Fruit fly (Drosophila melanogaster) whole organism, adult: Measurements from ENCODE around the gene CG1910.

Experiments
- CG11617 ChIP-seq: fragments of 200-800 bp; sonication (Bioruptor generic); optimal IDR thresholded peaks from 2 replicates; lab custom pipeline; 2017; ENCODE audit warnings: mild to moderate bottlenecking, missing biosample characterization, missing genetic modification reagents, missing genetic modification characterization
- CG12768 ChIP-seq: fragments of 200-800 bp; sonication (Bioruptor generic); optimal IDR thresholded peaks from 2 replicates; lab custom pipeline; 2017; ENCODE audit warnings: missing biosample characterization, missing genetic modification characterization, mild to moderate bottlenecking, moderate library complexity, missing genetic modification reagents
- CG14711 ChIP-seq: fragments of 200-800 bp; sonication (Bioruptor generic); optimal IDR thresholded peaks from 2 replicates; lab custom pipeline; 2018; ENCODE audit warnings: missing biosample characterization, mild to moderate bottlenecking, missing genetic modification characterization, moderate library complexity
- CG1620 ChIP-seq: fragments of 200-800 bp; sonication (Bioruptor generic); optimal IDR thresholded peaks from 2 replicates; lab custom pipeline; 2016; ENCODE audit warnings: missing biosample characterization, missing genetic modification characterization
- CG33017 ChIP-seq: fragments of 200-800 bp; sonication (Bioruptor generic); optimal IDR thresholded peaks from 2 replicates; lab custom pipeline; 2018; ENCODE audit warnings: missing biosample characterization, mild to moderate bottlenecking, missing genetic modification characterization, moderate library complexity
- CG5204 ChIP-seq: fragments of 200-800 bp; sonication (Bioruptor generic); optimal IDR thresholded peaks from 2 replicates; lab custom pipeline; 2016; ENCODE audit warnings: missing biosample characterization, missing genetic modification characterization
- CG7045 ChIP-seq: fragments of 200-800 bp; sonication (Bioruptor generic); optimal IDR thresholded peaks from 2 replicates; lab custom pipeline; 2017; ENCODE audit warnings: missing biosample characterization, mild to moderate bottlenecking, missing genetic modification characterization
- CG7101 ChIP-seq: fragments of 200-800 bp; sonication (Bioruptor generic); optimal IDR thresholded peaks from 2 replicates; lab custom pipeline; 2018; ENCODE audit warnings: missing biosample characterization, mild to moderate bottlenecking, missing genetic modification characterization, moderate library complexity
- Clk ChIP-seq: fragments of 200-800 bp; sonication (Bioruptor generic); optimal IDR thresholded peaks from 2 replicates; lab custom pipeline; 2017; ENCODE audit warnings: missing biosample characterization, missing genetic modification characterization
- Crg-1 ChIP-seq: fragments of 200-800 bp; sonication (Bioruptor generic); optimal IDR thresholded peaks from 2 replicates; lab custom pipeline; 2016; ENCODE audit warnings: missing biosample characterization, missing genetic modification characterization
- Hr96 ChIP-seq: fragments of 200-800 bp; sonication (Bioruptor generic); optimal IDR thresholded peaks from 2 replicates; lab custom pipeline; 2016; ENCODE audit warnings: missing biosample characterization, missing genetic modification characterization
- Mnt ChIP-seq: fragments of 200-800 bp; sonication (Bioruptor generic); optimal IDR thresholded peaks from 2 replicates; lab custom pipeline; 2016; ENCODE audit warnings: missing biosample characterization, mild to moderate bottlenecking, missing genetic modification characterization
- bab1 ChIP-seq: fragments of 200-800 bp; sonication (Bioruptor generic); optimal IDR thresholded peaks from 3 replicates; lab custom pipeline; 2019; ENCODE audit warnings: missing biosample characterization, mild to moderate bottlenecking, missing genetic modification characterization, moderate library complexity
- cic ChIP-seq: fragments of 200-800 bp; sonication (Bioruptor generic); optimal IDR thresholded peaks from 2 replicates; lab custom pipeline; 2017; ENCODE audit warnings: missing biosample characterization, mild to moderate bottlenecking, missing genetic modification characterization, moderate library complexity
- cnc ChIP-seq, 2 experiments: fragments of >200 bp; optimal IDR thresholded peaks; 2 replicates each; lab custom pipeline; 2017
- kay ChIP-seq: fragments of 200-800 bp; sonication (Bioruptor generic); peaks from one replicate; lab custom pipeline; 2016; ENCODE audit warnings: missing biosample characterization, missing genetic modification characterization, borderline replicate concordance
- ovo ChIP-seq: fragments of 200-800 bp; sonication (Bioruptor generic); optimal IDR thresholded peaks from 2 replicates; lab custom pipeline; 2016; ENCODE audit warnings: missing biosample characterization, missing genetic modification characterization
- pad ChIP-seq: fragments of 200-800 bp; sonication (Bioruptor generic); optimal IDR thresholded peaks from 3 replicates; lab custom pipeline; 2017; ENCODE audit warnings: missing biosample characterization, missing genetic modification characterization, mild to moderate bottlenecking, moderate library complexity, missing genetic modification reagents
- tj ChIP-seq: fragments of 200-800 bp; sonication (Bioruptor generic); optimal IDR thresholded peaks from 3 replicates; lab custom pipeline; 2017; ENCODE audit warnings: missing biosample characterization, mild to moderate bottlenecking, missing genetic modification characterization, moderate library complexity
- toe ChIP-seq: fragments of 200-800 bp; sonication (Bioruptor generic); optimal IDR thresholded peaks from 2 replicates; lab custom pipeline; 2016; ENCODE audit warnings: missing biosample characterization, missing genetic modification characterization

The CG1910 gene

dm6 chr3R:31723206-31723933, 24.1 kb upstream of the CG1910 start:
- TF ChIP-seq CG7045 (GFP tag; lab: Kevin White, UChicago) (no peak), CG1620 (GFP tag; lab: Kevin White, UChicago) (no peak), toe (GFP tag; lab: Kevin White, UChicago) (peak; percentile 39), ovo (GFP tag; lab: Kevin White, UChicago) (peak; percentile 7), pad (GFP tag; lab: Kevin White, UChicago) (peak; percentile 27)

DNA sequence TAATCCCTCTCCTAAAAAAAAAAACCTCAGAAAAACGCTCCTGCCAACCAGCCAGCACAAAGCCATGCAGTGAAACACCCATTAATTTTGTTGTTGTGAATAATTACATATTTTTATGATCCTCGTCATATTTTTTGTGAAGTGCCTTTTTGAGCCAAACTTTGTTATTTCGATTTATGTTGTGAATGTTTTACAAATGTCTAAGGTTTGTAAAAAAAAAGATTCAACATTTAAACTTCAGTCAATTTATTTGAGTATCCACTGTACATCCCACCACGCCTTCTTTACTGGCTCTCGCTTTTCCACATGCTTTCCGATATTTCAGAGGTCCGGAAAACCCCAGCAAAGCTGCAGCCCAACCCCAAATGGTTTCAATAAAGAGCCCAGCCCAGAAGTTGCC, 23.3 kb upstream of the CG1910 start:
- no peak for TF ChIP-seq CG5204 (GFP tag; lab: Kevin White, UChicago)
- TF ChIP-seq kay, result peak; percentile 32

DNA sequence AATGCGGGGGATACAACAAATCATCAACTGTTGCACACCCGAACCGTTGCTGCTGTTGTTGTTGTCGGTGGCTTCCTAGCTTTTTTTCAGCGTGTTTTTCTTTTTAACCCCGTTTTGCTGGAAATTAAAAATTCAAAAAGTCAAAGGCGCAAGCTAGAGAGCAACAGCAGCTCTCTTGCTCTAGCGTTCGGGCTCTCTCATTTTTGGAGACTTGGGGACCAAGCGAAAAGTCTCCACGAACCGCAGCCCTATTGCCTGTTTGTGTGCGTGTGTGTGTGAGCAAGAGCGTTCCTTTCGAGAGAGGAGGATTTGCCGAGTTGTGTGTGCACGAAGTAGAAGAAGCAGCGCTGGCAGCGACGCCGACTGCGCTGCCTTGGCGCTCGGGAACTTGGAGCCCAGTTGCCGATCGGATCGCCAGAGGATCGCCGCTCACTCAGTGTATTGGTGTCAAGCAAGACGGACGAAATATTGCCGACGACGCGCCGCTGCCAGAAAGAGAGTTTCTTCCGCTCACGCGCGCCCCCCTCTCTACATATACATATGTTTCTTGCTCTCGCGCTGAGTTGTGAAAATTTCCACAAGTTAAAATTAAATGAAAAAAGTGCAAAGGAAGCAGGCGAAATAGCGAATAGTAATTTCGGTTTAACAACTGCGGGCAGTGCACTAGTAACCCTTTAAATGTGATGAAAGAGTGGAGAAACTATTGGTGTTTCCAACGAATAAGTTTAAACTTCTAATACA, 22.7 kb upstream of the CG1910 start:
- TF ChIP-seq Hr96 (GFP tag; lab: Kevin White, UChicago) (no peak), Crg-1 (no peak), toe (GFP tag; lab: Kevin White, UChicago) (no peak), bab1 (GFP tag; lab: Kevin White, UChicago) (peak; percentile 37), CG12768 (GFP tag; lab: Kevin White, UChicago) (no peak), CG5204 (GFP tag; lab: Kevin White, UChicago) (no peak), pad (GFP tag; lab: Kevin White, UChicago) (peak; percentile 36), tj (GFP tag; lab: Kevin White, UChicago) (peak; percentile 73), CG1620 (GFP tag; lab: Kevin White, UChicago) (no peak), ovo (GFP tag; lab: Kevin White, UChicago) (no peak)

DNA sequence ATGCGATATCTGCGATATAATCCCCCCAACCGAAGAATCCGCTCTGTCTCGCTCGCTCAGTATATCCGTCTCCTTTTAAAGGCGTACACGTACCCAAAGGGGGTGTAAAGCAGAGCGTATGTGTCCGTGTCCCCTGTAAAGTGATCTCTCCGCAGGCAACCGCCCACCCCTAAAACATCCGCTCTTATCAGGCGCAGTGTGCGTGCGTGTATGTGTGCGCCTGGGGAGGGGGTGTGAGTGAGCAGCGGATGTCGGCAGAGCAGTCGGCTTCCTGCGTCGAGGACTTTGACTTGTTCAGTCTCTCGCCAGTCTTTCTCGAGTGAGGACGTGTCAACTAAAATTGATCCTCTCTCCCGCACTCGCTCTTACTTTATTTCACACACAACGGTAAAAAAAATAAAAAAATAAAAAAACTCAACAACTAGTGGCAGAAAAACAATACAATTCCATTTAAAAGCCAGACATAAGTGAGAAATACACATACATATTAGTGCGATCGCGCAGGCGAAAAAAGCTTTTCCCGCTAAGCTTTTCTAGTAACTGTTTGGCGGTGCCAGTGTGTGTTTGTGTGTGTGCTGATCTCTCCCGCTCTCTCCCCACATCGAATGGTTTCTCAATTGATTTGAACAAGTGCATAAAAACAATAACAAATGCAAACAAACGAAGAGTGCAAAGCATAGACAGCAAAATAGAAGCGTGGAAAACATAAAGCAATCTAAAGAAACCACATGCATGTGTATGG, 21.8 kb upstream of the CG1910 start:
- TF ChIP-seq Mnt (GFP tag; lab: Kevin White, UChicago), result no peak
- TF ChIP-seq Hr96 (GFP tag; lab: Kevin White, UChicago), result no peak
- no peak for TF ChIP-seq bab1 (GFP tag; lab: Kevin White, UChicago)
- no peak for TF ChIP-seq Crg-1
- no peak for TF ChIP-seq CG1620 (GFP tag; lab: Kevin White, UChicago)
- TF ChIP-seq ovo (GFP tag; lab: Kevin White, UChicago), result peak; percentile 68
- TF ChIP-seq toe (GFP tag; lab: Kevin White, UChicago), result peak; percentile 70
- no peak for TF ChIP-seq Clk
- TF ChIP-seq CG5204 (GFP tag; lab: Kevin White, UChicago), result no peak
- no peak for TF ChIP-seq CG7045 (GFP tag; lab: Kevin White, UChicago)
- peak; percentile 32 for TF ChIP-seq CG33017 (tag; lab: Kevin White, UChicago)
- TF ChIP-seq kay, result no peak
- peak; percentile 6 for TF ChIP-seq CG7101 (tag; lab: Kevin White, UChicago)
- peak; percentile 61 for TF ChIP-seq CG12768 (GFP tag; lab: Kevin White, UChicago)
- no peak for TF ChIP-seq cnc (optimal IDR thresholded peaks at IDR 0.05; lab: Kevin White, UChicago)
- peak; percentile 91 for TF ChIP-seq pad (GFP tag; lab: Kevin White, UChicago)
- TF ChIP-seq CG14711, result no peak
- peak; percentile 23 for TF ChIP-seq tj (GFP tag; lab: Kevin White, UChicago)
- TF ChIP-seq cic (GFP tag; lab: Kevin White, UChicago), result peak; percentile 66
- TF ChIP-seq CG11617 (GFP tag; lab: Kevin White, UChicago), result peak; percentile 12

DNA sequence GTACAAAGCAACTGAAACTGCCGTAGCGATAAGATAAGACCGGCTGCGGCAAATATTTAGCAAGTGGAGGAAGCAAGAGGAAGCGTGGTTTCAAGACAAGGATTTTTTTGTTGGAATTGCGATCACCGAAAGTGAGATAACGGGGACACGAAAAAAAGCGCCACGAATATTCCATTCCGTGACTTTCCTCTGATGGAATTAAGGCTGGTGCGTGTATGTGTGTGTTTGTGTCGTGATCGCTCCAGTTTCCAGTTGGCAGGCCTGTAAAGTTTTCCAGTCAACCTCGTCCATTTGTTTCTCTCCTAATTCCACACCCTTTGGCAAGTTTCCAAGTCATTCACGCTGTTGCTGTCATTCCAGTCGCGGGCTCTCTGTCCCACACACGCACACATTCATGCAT, 21.2 kb upstream of the CG1910 start:
- no peak for TF ChIP-seq CG1620 (GFP tag; lab: Kevin White, UChicago)
- no peak for TF ChIP-seq kay
- no peak for TF ChIP-seq CG12768 (GFP tag; lab: Kevin White, UChicago)
- no peak for TF ChIP-seq ovo (GFP tag; lab: Kevin White, UChicago)
- no peak for TF ChIP-seq Crg-1
- TF ChIP-seq tj (GFP tag; lab: Kevin White, UChicago), result no peak
- no peak for TF ChIP-seq cnc (optimal IDR thresholded peaks at IDR 0.05; lab: Kevin White, UChicago)
- TF ChIP-seq CG5204 (GFP tag; lab: Kevin White, UChicago), result no peak
- TF ChIP-seq cic (GFP tag; lab: Kevin White, UChicago), result no peak
- no peak for TF ChIP-seq CG33017 (tag; lab: Kevin White, UChicago)
- TF ChIP-seq Clk, result no peak
- no peak for TF ChIP-seq pad (GFP tag; lab: Kevin White, UChicago)
- no peak for TF ChIP-seq CG7045 (GFP tag; lab: Kevin White, UChicago)
- no peak for TF ChIP-seq CG14711
- TF ChIP-seq Mnt (GFP tag; lab: Kevin White, UChicago), result no peak
- TF ChIP-seq CG7101 (tag; lab: Kevin White, UChicago), result no peak
- TF ChIP-seq CG11617 (GFP tag; lab: Kevin White, UChicago), result no peak
